Worm (Caenorhabditis elegans): ENCODE measurements around the gene F20D6.9.
A peak's percentile ranks its signal among the peaks of the same experiment; 100 is the strongest.

F20D6.9 gene

ce11 chrV:8213868-8214267 is 36.6 kb upstream of the F20D6.9 start, which contains the start of gene K07C11.7:
Gene K07C11.7 (minus strand): TSS chrV:8213968.
- no peak for TF ChIP-seq pag-3 (tag; optimal IDR thresholded peaks at IDR 0.05; ENCODE audit: borderline replicate concordance, insufficient read depth)

- TF ChIP-seq nhr-71 (tag; optimal IDR thresholded peaks at IDR 0.05): no peak
- TF ChIP-seq snpc-4 (tag; optimal IDR thresholded peaks at IDR 0.05): no peak
- TF ChIP-seq ztf-11 (tag; optimal IDR thresholded peaks at IDR 0.05): no peak
- no peak for TF ChIP-seq nhr-28 (tag; optimal IDR thresholded peaks at IDR 0.05)
- no peak for TF ChIP-seq zip-4 (GFP tag; optimal IDR thresholded peaks at IDR 0.05)
- no peak for TF ChIP-seq pax-3 (tag; optimal IDR thresholded peaks at IDR 0.05)
- TF ChIP-seq xbp-1 (tag; optimal IDR thresholded peaks at IDR 0.05): no peak
- peak in 1 of 2 experiments; percentile 10 for TF ChIP-seq lin-35 (GFP tag; optimal IDR thresholded peaks at IDR 0.05)
- no peak for TF ChIP-seq unc-62 (GFP tag; optimal IDR thresholded peaks at IDR 0.05)
- TF ChIP-seq dsc-1 (tag; optimal IDR thresholded peaks at IDR 0.05): no peak
- peak; percentile 67 for TF ChIP-seq elt-2 (tag; optimal IDR thresholded peaks at IDR 0.05)
- TF ChIP-seq efl-3 (GFP tag; optimal IDR thresholded peaks at IDR 0.05): no peak
- TF ChIP-seq elt-3 (tag; optimal IDR thresholded peaks at IDR 0.05): no peak
- no peak for TF ChIP-seq nhr-20 (tag; optimal IDR thresholded peaks at IDR 0.05)
- no peak for TF ChIP-seq nhr-11 (tag; optimal IDR thresholded peaks at IDR 0.05)
Observed at ce11 chrV:8212816-8213215, 35.6 kb upstream of the F20D6.9 start.

ce11 chrV:8211993-8212392 is 34.7 kb upstream of the F20D6.9 start:
- TF ChIP-seq ztf-4 (tag; optimal IDR thresholded peaks at IDR 0.05) (peak; percentile 33), nhr-71 (tag; optimal IDR thresholded peaks at IDR 0.05) (peak; percentile 82), hpl-2 (GFP tag; optimal IDR thresholded peaks at IDR 0.05) (no peak), hlh-4 (tag; optimal IDR thresholded peaks at IDR 0.05) (peak; percentile 62), swsn-7 (tag; optimal IDR thresholded peaks at IDR 0.05) (peak; percentile 26), jun-1 (tag; optimal IDR thresholded peaks at IDR 0.05) (no peak), nhr-20 (tag; optimal IDR thresholded peaks at IDR 0.05) (peak; percentile 22), lin-39 (tag; optimal IDR thresholded peaks at IDR 0.05) (no peak), grh-1 (GFP tag; IDR thresholded peaks at IDR 0.05) (no peak), sox-4 (tag; optimal IDR thresholded peaks at IDR 0.05) (peak; percentile 90), dsc-1 (tag; optimal IDR thresholded peaks at IDR 0.05) (peak; percentile 92), nhr-19 (GFP tag; conservative IDR thresholded peaks at IDR 0.05) (no peak), nhr-11 (tag; optimal IDR thresholded peaks at IDR 0.05) (peak; percentile 17), egl-13 (tag; optimal IDR thresholded peaks at IDR 0.05) (peak; percentile 52), pax-3 (tag; optimal IDR thresholded peaks at IDR 0.05) (peak; percentile 31), blmp-1 (tag; optimal IDR thresholded peaks at IDR 0.05) (no peak), fkh-8 (tag; optimal IDR thresholded peaks at IDR 0.05) (peak; percentile 81), lsy-2 (tag; optimal IDR thresholded peaks at IDR 0.05) (peak; percentile 11 to 32), nhr-47 (tag; optimal IDR thresholded peaks at IDR 0.05) (peak; percentile 78), xbp-1 (tag; optimal IDR thresholded peaks at IDR 0.05) (peak; percentile 11), nhr-85 (tag) (peak; percentile 47), unc-86 (tag; optimal IDR thresholded peaks at IDR 0.05) (peak; percentile 30), lin-14 (GFP tag; optimal IDR thresholded peaks at IDR 0.05) (peak; percentile 78)

ce11 chrV:8210527-8210926 is 33.3 kb upstream of the F20D6.9 start:
- TF ChIP-seq fos-1 (tag; optimal IDR thresholded peaks at IDR 0.05) (no peak), C34B4.2 (tag; optimal IDR thresholded peaks at IDR 0.05) (no peak), lin-14 (GFP tag; optimal IDR thresholded peaks at IDR 0.05) (peak; percentile 42)

ce11 chrV:8206931-8207330 is 29.7 kb upstream of the F20D6.9 start, which contains the start of gene timp-1:
Gene timp-1 (plus strand): TSS chrV:8207235.
- TF ChIP-seq zip-4 (GFP tag; optimal IDR thresholded peaks at IDR 0.05) (no peak), egl-13 (tag; optimal IDR thresholded peaks at IDR 0.05) (no peak), elt-3 (tag; optimal IDR thresholded peaks at IDR 0.05) (peak in 1 of 6 experiments; percentile 47), blmp-1 (tag; optimal IDR thresholded peaks at IDR 0.05) (peak; percentile 93)
